Worm (Caenorhabditis elegans): ENCODE data around the gene atic-1.

Gene atic-1

DNA sequence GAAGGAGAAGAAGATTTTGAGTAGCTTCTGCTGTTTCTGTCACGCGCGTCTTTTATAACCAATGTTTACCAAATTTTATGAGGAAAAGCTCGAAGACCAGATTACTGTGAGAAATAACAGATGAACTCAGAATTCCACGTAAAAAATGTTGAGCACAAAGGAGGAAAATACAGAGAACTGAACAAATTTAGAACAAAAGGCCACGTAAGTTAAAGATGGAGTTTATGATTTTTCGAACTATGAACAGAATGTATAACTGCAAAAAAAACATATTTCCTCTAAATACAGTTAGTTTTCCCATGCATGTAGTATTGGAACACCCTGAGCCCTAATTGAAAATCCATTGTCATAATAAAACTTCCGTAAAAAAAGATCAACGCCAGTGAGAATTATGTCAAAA lies 59.1 kb downstream of the atic-1 start, which contains the start of gene exc-9:
Gene exc-9 (minus strand): TSS at position 101 of the 400 bp plus-strand sequence.
- TF ChIP-seq C08G9.2 (tag; optimal IDR thresholded peaks at IDR 0.05), result no peak
- no peak for TF ChIP-seq ceh-18 (tag; optimal IDR thresholded peaks at IDR 0.05)
- no peak for TF ChIP-seq ceh-24 (tag; optimal IDR thresholded peaks at IDR 0.05)
- TF ChIP-seq odd-2 (tag; optimal IDR thresholded peaks at IDR 0.05), result no peak
- no peak for TF ChIP-seq hlh-8 (tag; optimal IDR thresholded peaks at IDR 0.05)
- no peak for TF ChIP-seq pqm-1 (tag; optimal IDR thresholded peaks at IDR 0.05)
- no peak for TF ChIP-seq ama-1 (optimal IDR thresholded peaks at IDR 0.05)
- no peak for TF ChIP-seq zip-5 (tag; optimal IDR thresholded peaks at IDR 0.05)

DNA sequence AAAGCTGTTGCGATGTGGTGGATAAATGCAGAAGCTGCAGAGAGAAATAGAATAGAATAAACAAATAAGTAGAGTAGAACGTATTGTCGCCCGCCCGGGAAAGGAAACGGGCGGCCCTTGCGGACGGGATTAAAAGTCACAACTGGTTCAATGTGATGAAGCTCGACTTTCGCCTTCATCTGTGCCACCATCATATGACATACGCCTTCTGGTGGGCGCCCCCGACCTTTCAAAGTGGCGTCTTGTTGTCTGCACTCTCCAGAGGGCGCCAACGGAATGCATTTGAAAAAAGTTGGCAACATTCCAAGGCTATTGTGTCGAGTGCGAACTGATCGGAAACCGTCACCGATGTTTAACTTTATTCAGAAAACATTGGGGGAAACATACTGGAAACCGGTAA lies 61.4 kb downstream of the atic-1 start:
- TF ChIP-seq pqm-1 (tag; optimal IDR thresholded peaks at IDR 0.05), result no peak
- no peak for TF ChIP-seq ceh-48 (tag; optimal IDR thresholded peaks at IDR 0.05)
- TF ChIP-seq ceh-34 (tag; optimal IDR thresholded peaks at IDR 0.05), result peak; percentile 27

- TF ChIP-seq ceh-31 (tag; optimal IDR thresholded peaks at IDR 0.05) (no peak), dve-1 (tag; optimal IDR thresholded peaks at IDR 0.05) (no peak), ceh-24 (tag; optimal IDR thresholded peaks at IDR 0.05) (no peak), fkh-6 (tag; optimal IDR thresholded peaks at IDR 0.05) (no peak), elt-2 (tag; optimal IDR thresholded peaks at IDR 0.05) (no peak), madf-2 (tag; optimal IDR thresholded peaks at IDR 0.05) (no peak), fkh-10 (GFP tag; optimal IDR thresholded peaks at IDR 0.05) (no peak), C08G9.2 (tag; optimal IDR thresholded peaks at IDR 0.05) (no peak), ceh-9 (tag; optimal IDR thresholded peaks at IDR 0.05) (no peak), pag-3 (tag; optimal IDR thresholded peaks at IDR 0.05; ENCODE audit: borderline replicate concordance) (no peak)
These were observed 64.6 kb downstream of the atic-1 start, which contains the start of gene czw-1 for ce11 chrIV:7946457-7946856. Gene czw-1, minus strand, starts transcription at chrIV:7946825.

- TF ChIP-seq fkh-6 (tag; optimal IDR thresholded peaks at IDR 0.05) (peak; percentile 31), unc-3 (GFP tag; conservative IDR thresholded peaks at IDR 0.05) (peak; percentile 34; the same call in 1 of the 2 replicates), unc-3 (tag; optimal IDR thresholded peaks at IDR 0.05) (peak; percentile 32), elt-2 (tag; optimal IDR thresholded peaks at IDR 0.05) (peak; percentile 44), zip-5 (tag; optimal IDR thresholded peaks at IDR 0.05) (peak; percentile 51), nfya-1 (tag; optimal IDR thresholded peaks at IDR 0.05) (peak; percentile 72), F13H6.1 (tag; optimal IDR thresholded peaks at IDR 0.05) (peak; percentile 50), tbx-2 (tag; optimal IDR thresholded peaks at IDR 0.05) (peak; percentile 81), ceh-14 (tag; optimal IDR thresholded peaks at IDR 0.05) (peak; percentile 68), unc-42 (tag; optimal IDR thresholded peaks at IDR 0.05) (peak; percentile 67), ets-4 (tag; optimal IDR thresholded peaks at IDR 0.05) (peak; percentile 56), ref-2 (tag; optimal IDR thresholded peaks at IDR 0.05) (peak; percentile 68), mec-3 (tag; optimal IDR thresholded peaks at IDR 0.05; ENCODE audit: borderline replicate concordance) (peak; percentile 22), ttx-3 (tag; optimal IDR thresholded peaks at IDR 0.05) (peak; percentile 46), tbx-7 (tag; optimal IDR thresholded peaks at IDR 0.05) (peak; percentile 64), ceh-18 (tag; optimal IDR thresholded peaks at IDR 0.05) (peak; percentile 76), ahr-1 (tag; optimal IDR thresholded peaks at IDR 0.05) (peak; percentile 14), rnt-1 (tag; optimal IDR thresholded peaks at IDR 0.05) (peak; percentile 79), fax-1 (tag; optimal IDR thresholded peaks at IDR 0.05) (peak; percentile 46), ceh-31 (tag; optimal IDR thresholded peaks at IDR 0.05) (peak; percentile 85), ceh-45 (GFP tag; IDR thresholded peaks at IDR 0.05) (peak; percentile 58; the same call in 1 of the 2 replicates), ceh-2 (tag; optimal IDR thresholded peaks at IDR 0.05) (peak; percentile 45), unc-86 (tag; optimal IDR thresholded peaks at IDR 0.05) (peak; percentile 32), C08G9.2 (tag; optimal IDR thresholded peaks at IDR 0.05) (peak; percentile 66), ceh-34 (tag; optimal IDR thresholded peaks at IDR 0.05) (peak; percentile 72), hlh-15 (tag; optimal IDR thresholded peaks at IDR 0.05) (peak; percentile 4)
These were observed 65.2 kb downstream of the atic-1 start, which contains the start of gene F20D12.12 for ce11 chrIV:7946899-7947499. Gene F20D12.12, plus strand, starts transcription at chrIV:7947440.
